Worm (Caenorhabditis elegans): ENCODE results near the gene idhg-1.
A peak's percentile ranks its signal among the peaks of the same experiment; 100 is the strongest.

Gene idhg-1

DNA sequence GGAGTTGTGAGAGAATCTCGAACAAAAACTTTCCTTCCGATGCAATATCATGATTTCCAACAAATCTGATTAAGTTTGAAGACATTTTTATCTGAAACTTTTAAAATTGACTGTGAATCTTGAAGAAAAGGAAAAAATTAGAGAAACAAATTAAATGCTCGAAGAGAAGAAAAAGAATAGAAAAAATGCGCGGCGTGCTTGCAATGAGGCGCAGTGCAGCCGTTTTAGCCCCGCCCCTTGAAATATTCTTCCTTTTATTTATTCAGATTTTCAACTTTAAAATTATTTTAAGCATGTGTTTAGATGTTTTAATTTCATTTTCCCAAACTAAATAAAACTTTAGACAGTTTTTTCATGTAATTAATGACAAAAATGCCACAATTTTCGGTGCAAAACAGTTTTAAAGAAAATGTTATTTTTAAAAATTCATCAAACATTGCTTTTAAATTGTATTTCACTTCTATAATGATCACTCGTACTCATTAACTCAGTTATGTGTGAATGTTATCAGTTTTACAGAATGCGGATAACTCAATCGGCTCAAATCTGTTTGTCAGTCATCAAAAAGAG is 26.1 kb upstream of the idhg-1 start, which contains the start of the genes mrps-34 and cisd-3.1:
TSS of gene mrps-34 (minus strand) at position 91 of the 570 bp plus-strand sequence.
TSS of gene cisd-3.1 (plus strand) at position 520 of the 570 bp plus-strand sequence.
- TF ChIP-seq ceh-82 (tag; optimal IDR thresholded peaks at IDR 0.05) (no peak), nhr-84 (tag; optimal IDR thresholded peaks at IDR 0.05) (no peak), efl-3 (GFP tag; optimal IDR thresholded peaks at IDR 0.05) (no peak), elt-2 (tag; optimal IDR thresholded peaks at IDR 0.05) (no peak), skn-1 (tag; optimal IDR thresholded peaks at IDR 0.05) (no peak), snpc-4 (tag; optimal IDR thresholded peaks at IDR 0.05) (no peak), xbp-1 (tag; optimal IDR thresholded peaks at IDR 0.05) (peak; percentile 7), isw-1 (GFP tag; IDR thresholded peaks at IDR 0.05) (no peak), nhr-20 (tag; optimal IDR thresholded peaks at IDR 0.05) (no peak), sup-37 (GFP tag; optimal IDR thresholded peaks at IDR 0.05) (no peak), aha-1 (tag; optimal IDR thresholded peaks at IDR 0.05) (no peak), swsn-7 (tag; optimal IDR thresholded peaks at IDR 0.05) (no peak), ceh-63 (GFP tag; optimal IDR thresholded peaks at IDR 0.05) (no peak), mep-1 (tag; optimal IDR thresholded peaks at IDR 0.05) (no peak), ceh-90 (tag; optimal IDR thresholded peaks at IDR 0.05) (no peak), fkh-8 (tag; optimal IDR thresholded peaks at IDR 0.05) (no peak), sptf-1 (tag; optimal IDR thresholded peaks at IDR 0.05) (no peak), dpl-1 (GFP tag; optimal IDR thresholded peaks at IDR 0.05) (peak in 2 of 3 experiments; percentile 7 to 31), nhr-11 (tag; optimal IDR thresholded peaks at IDR 0.05) (no peak), rnt-1 (tag; optimal IDR thresholded peaks at IDR 0.05) (no peak), lsy-2 (tag; optimal IDR thresholded peaks at IDR 0.05) (peak in 1 of 2 experiments; percentile 57), F16B12.6 (tag; optimal IDR thresholded peaks at IDR 0.05) (peak; percentile 8), ceh-88 (GFP tag; IDR thresholded peaks at IDR 0.05) (no peak), nhr-71 (tag; optimal IDR thresholded peaks at IDR 0.05) (no peak), unc-62 (GFP tag; optimal IDR thresholded peaks at IDR 0.05) (no peak), vab-15 (tag; optimal IDR thresholded peaks at IDR 0.05) (no peak), lir-3 (tag; optimal IDR thresholded peaks at IDR 0.05; ENCODE audit: poor library complexity) (no peak), mab-9 (GFP tag; IDR thresholded peaks at IDR 0.05) (no peak), pag-3 (tag; optimal IDR thresholded peaks at IDR 0.05; ENCODE audit: borderline replicate concordance, insufficient read depth) (no peak), ama-1 (optimal IDR thresholded peaks at IDR 0.05) (no peak), snu-23 (GFP tag; optimal IDR thresholded peaks at IDR 0.05) (peak; percentile 19), nhr-28 (tag; optimal IDR thresholded peaks at IDR 0.05) (no peak), lin-14 (GFP tag; optimal IDR thresholded peaks at IDR 0.05) (no peak), efl-1 (optimal IDR thresholded peaks at IDR 0.05) (peak; percentile 7 to 27), efl-1 (GFP tag; optimal IDR thresholded peaks at IDR 0.05 in 1 of 2) (peak in 1 of 2 experiments; percentile 14), jun-1 (tag; optimal IDR thresholded peaks at IDR 0.05) (no peak), zip-4 (GFP tag; optimal IDR thresholded peaks at IDR 0.05) (no peak), nhr-19 (GFP tag; conservative IDR thresholded peaks at IDR 0.05) (no peak), unc-30 (tag; optimal IDR thresholded peaks at IDR 0.05) (no peak), sox-4 (tag; optimal IDR thresholded peaks at IDR 0.05) (no peak), ztf-11 (tag; optimal IDR thresholded peaks at IDR 0.05) (no peak), C16A3.4 (tag; optimal IDR thresholded peaks at IDR 0.05) (peak; percentile 21), C34B4.2 (tag; optimal IDR thresholded peaks at IDR 0.05) (no peak), elt-3 (tag; optimal IDR thresholded peaks at IDR 0.05) (no peak), hlh-4 (tag; optimal IDR thresholded peaks at IDR 0.05) (no peak), hlh-17 (GFP tag; optimal IDR thresholded peaks at IDR 0.05; ENCODE audit: borderline replicate concordance) (no peak), irx-1 (tag; optimal IDR thresholded peaks at IDR 0.05) (no peak), aly-2 (tag; optimal IDR thresholded peaks at IDR 0.05) (no peak), nhr-237 (tag; optimal IDR thresholded peaks at IDR 0.05) (no peak), lin-15B (tag; optimal IDR thresholded peaks at IDR 0.05) (no peak), lin-39 (tag; optimal IDR thresholded peaks at IDR 0.05) (no peak), unc-86 (tag; optimal IDR thresholded peaks at IDR 0.05) (no peak), lin-13 (GFP tag; optimal IDR thresholded peaks at IDR 0.05) (no peak), mdl-1 (tag; optimal IDR thresholded peaks at IDR 0.05) (no peak)

All from whole organism, L1 larva.